Worm (Caenorhabditis elegans) whole organism, L3 larva: ENCODE results near the gene srh-195.
A peak's percentile ranks its signal among the peaks of the same experiment; 100 is the strongest.

Experiments
- R02D3.7 ChIP-seq: fragments of 150-350 bp; optimal IDR thresholded peaks from 2 replicates; lab custom pipeline; 2014; ENCODE audit warnings: missing biosample characterization, missing genetic modification characterization
- aly-2 ChIP-seq: fragments of 150-350 bp; optimal IDR thresholded peaks from 2 replicates; lab custom pipeline; 2014; ENCODE audit warnings: missing biosample characterization, missing genetic modification characterization
- ama-1 ChIP-seq: fragments of 150-350 bp; optimal IDR thresholded peaks from 2 replicates; lab custom pipeline; 2018
- ceh-16 ChIP-seq: sonication (generic microtip); optimal IDR thresholded peaks from 2 replicates; lab custom pipeline; 2017; ENCODE audit warnings: missing biosample characterization, missing genetic modification characterization
- ceh-82 ChIP-seq: fragments of 150-350 bp; optimal IDR thresholded peaks from 2 replicates; lab custom pipeline; 2014; ENCODE audit warnings: missing biosample characterization, missing genetic modification characterization
- daf-12 ChIP-seq: fragments of 150-350 bp; optimal IDR thresholded peaks from 2 replicates; lab custom pipeline; 2014; ENCODE audit warnings: missing biosample characterization, missing genetic modification reagents, missing genetic modification characterization
- egl-27 ChIP-seq: sonication (generic microtip); optimal IDR thresholded peaks from 4 replicates; lab custom pipeline; 2017; ENCODE audit warnings: missing biosample characterization, missing genetic modification reagents, missing genetic modification characterization
- elt-1 ChIP-seq: fragments of 150-350 bp; optimal IDR thresholded peaks from 2 replicates; lab custom pipeline; 2014; ENCODE audit warnings: missing biosample characterization, missing genetic modification characterization
- elt-2 ChIP-seq: sonication (generic microtip); optimal IDR thresholded peaks from 2 replicates; lab custom pipeline; 2016; ENCODE audit warnings: missing genetic modification reagents, mild to moderate bottlenecking, missing genetic modification characterization, missing compliant biosample characterization
- elt-3 ChIP-seq, 3 experiments: fragments of 150-350 bp in 1 of 3; sonication (generic microtip) in 2 of 3; optimal IDR thresholded peaks; 2 replicates in 2 of 3; 4 replicates in 1 of 3; lab custom pipeline; 2014 to 2017; ENCODE audit warnings: missing biosample characterization in 3 of 3, missing genetic modification characterization in 3 of 3
- eor-1 ChIP-seq, 2 experiments: fragments of 150-350 bp; optimal IDR thresholded peaks; 2 replicates each; lab custom pipeline; 2014 to 2018; ENCODE audit warnings: missing biosample characterization in 2 of 2, missing genetic modification characterization in 2 of 2
- fkh-10 ChIP-seq: sonication (generic microtip); optimal IDR thresholded peaks from 2 replicates; lab custom pipeline; 2017; ENCODE audit warnings: missing biosample characterization, missing genetic modification reagents, missing genetic modification characterization
- hmg-11 ChIP-seq: sonication (generic microtip); optimal IDR thresholded peaks from 2 replicates; lab custom pipeline; 2016; ENCODE audit warnings: missing genetic modification characterization, missing compliant biosample characterization
- lin-15B ChIP-seq: fragments of 150-350 bp; optimal IDR thresholded peaks from 2 replicates; lab custom pipeline; 2014; ENCODE audit warnings: missing biosample characterization, missing genetic modification characterization
- lsy-12 ChIP-seq: sonication (generic microtip); optimal IDR thresholded peaks from 2 replicates; lab custom pipeline; 2016; ENCODE audit warnings: mild to moderate bottlenecking, missing genetic modification characterization, missing compliant biosample characterization
- mdl-1 ChIP-seq: fragments of 150-350 bp; optimal IDR thresholded peaks from 2 replicates; lab custom pipeline; 2014; ENCODE audit warnings: missing biosample characterization, missing genetic modification characterization
- nfya-1 ChIP-seq: sonication (generic microtip); optimal IDR thresholded peaks from 2 replicates; lab custom pipeline; 2017; ENCODE audit warnings: missing genetic modification characterization, mild to moderate bottlenecking, missing compliant biosample characterization, antibody characterized with exemption, moderate library complexity; ENCODE audit not compliant: insufficient read depth
- nhr-12 ChIP-seq: fragments of 150-350 bp; optimal IDR thresholded peaks from 2 replicates; lab custom pipeline; 2014; ENCODE audit warnings: missing biosample characterization, missing genetic modification characterization
- nhr-23 ChIP-seq: fragments of 150-350 bp; optimal IDR thresholded peaks from 2 replicates; lab custom pipeline; 2014; ENCODE audit warnings: missing biosample characterization, missing genetic modification reagents, missing genetic modification characterization
- nhr-237 ChIP-seq: fragments of 150-350 bp; optimal IDR thresholded peaks from 2 replicates; lab custom pipeline; 2014; ENCODE audit warnings: missing biosample characterization, missing genetic modification characterization
- nhr-25 ChIP-seq: sonication (generic microtip); optimal IDR thresholded peaks from 2 replicates; lab custom pipeline; 2017; ENCODE audit warnings: missing biosample characterization, missing genetic modification characterization
- nhr-28 ChIP-seq: fragments of 150-350 bp; optimal IDR thresholded peaks from 2 replicates; lab custom pipeline; 2014; ENCODE audit warnings: missing biosample characterization, missing genetic modification characterization
- nhr-43 ChIP-seq: sonication (generic microtip); optimal IDR thresholded peaks from 2 replicates; lab custom pipeline; 2016; ENCODE audit warnings: mild to moderate bottlenecking, missing genetic modification characterization, missing compliant biosample characterization; ENCODE audit not compliant: poor library complexity, severe bottlenecking
- nhr-67 ChIP-seq: fragments of 150-350 bp; optimal IDR thresholded peaks from 2 replicates; lab custom pipeline; 2014; ENCODE audit warnings: missing biosample characterization, missing genetic modification characterization
- nhr-76 ChIP-seq: fragments of 150-350 bp; sonication (generic microtip); optimal IDR thresholded peaks from 5 replicates; lab custom pipeline; 2014; ENCODE audit warnings: missing biosample characterization, missing genetic modification characterization
- nhr-77 ChIP-seq: fragments of 150-350 bp; optimal IDR thresholded peaks from 2 replicates; lab custom pipeline; 2014; ENCODE audit warnings: missing biosample characterization, missing genetic modification characterization
- pha-4 ChIP-seq: fragments of 150-350 bp; optimal IDR thresholded peaks from 2 replicates; lab custom pipeline; 2014; ENCODE audit warnings: missing biosample characterization, missing genetic modification reagents, missing genetic modification characterization
- pqm-1 ChIP-seq: fragments of 150-350 bp; optimal IDR thresholded peaks from 2 replicates; lab custom pipeline; 2017; ENCODE audit warnings: missing biosample characterization, missing genetic modification characterization, inconsistent platforms
- sea-2 ChIP-seq: fragments of 150-350 bp; sonication (generic microtip); optimal IDR thresholded peaks from 4 replicates; lab custom pipeline; 2014; ENCODE audit warnings: missing biosample characterization, missing genetic modification reagents, missing genetic modification characterization
- skn-1 ChIP-seq: fragments of 150-350 bp; optimal IDR thresholded peaks from 2 replicates; lab custom pipeline; 2014; ENCODE audit warnings: missing biosample characterization, missing genetic modification characterization
- snpc-4 ChIP-seq: fragments of 150-350 bp; optimal IDR thresholded peaks from 2 replicates; lab custom pipeline; 2014; ENCODE audit warnings: missing biosample characterization, missing genetic modification characterization
- tbx-2 ChIP-seq: sonication (generic microtip); optimal IDR thresholded peaks from 2 replicates; lab custom pipeline; 2016; ENCODE audit warnings: mild to moderate bottlenecking, missing genetic modification characterization, missing compliant biosample characterization
- unc-39 ChIP-seq: sonication (generic microtip); optimal IDR thresholded peaks from 4 replicates; lab custom pipeline; 2017; ENCODE audit warnings: missing biosample characterization, missing genetic modification characterization
- zag-1 ChIP-seq: fragments of 150-350 bp; optimal IDR thresholded peaks from 2 replicates; lab custom pipeline; 2014; ENCODE audit warnings: missing biosample characterization, missing genetic modification characterization
- ztf-11 ChIP-seq: fragments of 150-350 bp; optimal IDR thresholded peaks from 2 replicates; lab custom pipeline; 2014; ENCODE audit warnings: missing biosample characterization, missing genetic modification characterization

Gene srh-195

DNA sequence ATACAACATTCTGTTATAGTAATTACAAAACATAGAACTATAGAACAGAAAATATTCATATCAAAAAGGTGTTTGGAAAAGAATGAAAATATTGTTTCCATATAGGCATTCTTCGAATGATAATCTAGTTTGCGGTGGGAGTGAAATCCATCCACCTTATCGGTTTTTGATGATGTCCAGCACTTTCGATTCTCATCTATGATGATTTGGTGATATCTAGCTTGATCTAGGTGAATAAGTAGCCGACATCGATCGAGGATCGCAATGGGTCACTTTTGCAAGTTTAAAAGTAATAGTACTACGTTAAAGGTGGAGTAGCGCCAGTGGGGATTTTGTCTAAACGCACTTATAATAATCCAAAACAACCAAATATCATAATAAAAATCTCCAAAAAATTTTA is 3.7 kb downstream of the srh-195 start, which contains the start of gene R52.6:
R52.6 (minus strand) TSS at position 101 of the 400 bp plus-strand sequence.
- TF ChIP-seq pha-4 (tag; lab: Kevin White, UChicago) (no peak), nfya-1 (no peak), sea-2 (GFP tag; lab: Kevin White, UChicago) (no peak), ama-1 (no peak), snpc-4 (no peak), nhr-23 (no peak), zag-1 (tag; lab: Kevin White, UChicago) (no peak), R02D3.7 (tag; lab: Kevin White, UChicago) (no peak), lin-15B (tag; lab: Kevin White, UChicago) (no peak), ztf-11 (tag; lab: Kevin White, UChicago) (no peak), nhr-25 (tag; lab: Kevin White, UChicago) (no peak)

- TF ChIP-seq daf-12 (no peak), ceh-16 (tag; lab: Kevin White, UChicago) (no peak), nhr-77 (tag; lab: Kevin White, UChicago) (no peak), nhr-25 (tag; lab: Kevin White, UChicago) (no peak), mdl-1 (no peak), zag-1 (tag; lab: Kevin White, UChicago) (no peak), elt-1 (tag; lab: Kevin White, UChicago) (no peak), nhr-28 (tag; lab: Kevin White, UChicago) (no peak), hmg-11 (no peak), nhr-237 (tag; lab: Kevin White, UChicago) (no peak), nhr-76 (tag; lab: Kevin White, UChicago) (no peak), nhr-43 (tag; lab: Kevin White, UChicago) (no peak), ztf-11 (tag; lab: Kevin White, UChicago) (no peak)
Measured at ce11 chrII:2109943-2110342, 6.8 kb downstream of the srh-195 start, which contains the start of gene R52.5. Gene R52.5, minus strand, starts transcription at chrII:2110043.

DNA sequence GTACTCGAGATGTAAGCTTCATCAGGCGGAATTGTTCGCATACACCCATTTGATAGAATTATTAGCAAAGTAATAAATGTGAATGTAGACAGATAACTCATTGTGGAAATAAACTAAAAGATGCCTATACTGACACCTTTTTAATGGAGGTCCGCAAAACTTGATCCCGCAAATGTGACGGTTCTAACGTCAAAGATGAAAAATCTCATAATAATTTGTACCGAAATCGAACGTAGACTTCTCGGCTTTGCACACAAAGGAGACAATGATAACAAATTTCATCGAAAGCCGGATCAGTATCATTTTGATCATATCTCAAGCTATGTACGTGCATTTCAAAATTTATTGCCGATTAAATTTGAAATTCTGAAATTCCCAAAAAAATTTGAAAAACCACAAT is 8.4 kb downstream of the srh-195 start, which contains the start of gene R52.4:
R52.4 (minus strand) TSS at position 101 of the 400 bp plus-strand sequence.
- TF ChIP-seq lsy-12, result no peak
- TF ChIP-seq tbx-2, result no peak
- no peak for TF ChIP-seq egl-27 (tag; lab: Kevin White, UChicago)
- TF ChIP-seq nhr-67 (tag; lab: Kevin White, UChicago), result no peak
- TF ChIP-seq R02D3.7 (tag; lab: Kevin White, UChicago), result no peak
- TF ChIP-seq elt-3 (tag; optimal IDR thresholded peaks at IDR 0.05; lab: Kevin White, UChicago), result no peak

DNA sequence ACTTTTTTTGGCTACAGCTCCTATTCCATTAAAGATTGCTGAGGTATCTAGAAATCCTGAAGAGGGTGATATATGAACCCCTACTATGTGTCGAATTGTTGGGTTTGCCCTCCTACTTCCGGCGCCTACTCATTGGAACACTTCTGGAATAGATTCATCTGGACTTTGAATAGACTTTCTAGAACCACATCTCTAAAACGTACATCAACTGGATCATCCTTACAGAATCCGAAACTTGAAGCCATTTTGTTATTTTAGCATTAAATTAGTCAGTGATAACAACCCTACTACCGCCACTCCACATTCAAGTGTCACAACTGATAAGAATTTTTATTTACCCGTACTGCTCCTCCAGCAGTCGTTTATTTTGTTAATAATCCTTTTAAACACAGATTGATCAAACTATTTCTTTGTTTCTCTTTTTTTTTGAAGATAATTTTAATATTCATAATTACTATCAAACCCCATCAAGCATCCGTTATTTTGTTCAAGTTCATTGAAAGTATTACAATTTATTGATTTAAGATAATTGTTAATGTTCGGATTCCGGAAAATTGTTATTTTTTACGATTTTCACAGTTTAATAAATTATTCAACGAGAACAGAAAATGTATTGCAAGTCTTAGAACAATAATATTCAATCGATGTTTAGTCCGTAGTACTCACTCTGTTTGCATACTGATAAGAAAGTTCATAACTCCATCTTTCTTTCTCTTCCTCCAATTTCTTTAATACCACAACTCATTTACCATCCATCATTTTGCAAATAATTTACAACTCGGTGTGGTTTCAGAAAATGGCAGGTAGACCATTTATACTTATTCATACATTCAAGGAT is 17.3 kb downstream of the srh-195 start, which contains the start of gene math-42:
math-42 (plus strand) TSS at position 788 of the 838 bp plus-strand sequence.
- no peak for TF ChIP-seq lsy-12
- peak; percentile 60 for TF ChIP-seq elt-2 (tag; lab: Kevin White, UChicago)

DNA sequence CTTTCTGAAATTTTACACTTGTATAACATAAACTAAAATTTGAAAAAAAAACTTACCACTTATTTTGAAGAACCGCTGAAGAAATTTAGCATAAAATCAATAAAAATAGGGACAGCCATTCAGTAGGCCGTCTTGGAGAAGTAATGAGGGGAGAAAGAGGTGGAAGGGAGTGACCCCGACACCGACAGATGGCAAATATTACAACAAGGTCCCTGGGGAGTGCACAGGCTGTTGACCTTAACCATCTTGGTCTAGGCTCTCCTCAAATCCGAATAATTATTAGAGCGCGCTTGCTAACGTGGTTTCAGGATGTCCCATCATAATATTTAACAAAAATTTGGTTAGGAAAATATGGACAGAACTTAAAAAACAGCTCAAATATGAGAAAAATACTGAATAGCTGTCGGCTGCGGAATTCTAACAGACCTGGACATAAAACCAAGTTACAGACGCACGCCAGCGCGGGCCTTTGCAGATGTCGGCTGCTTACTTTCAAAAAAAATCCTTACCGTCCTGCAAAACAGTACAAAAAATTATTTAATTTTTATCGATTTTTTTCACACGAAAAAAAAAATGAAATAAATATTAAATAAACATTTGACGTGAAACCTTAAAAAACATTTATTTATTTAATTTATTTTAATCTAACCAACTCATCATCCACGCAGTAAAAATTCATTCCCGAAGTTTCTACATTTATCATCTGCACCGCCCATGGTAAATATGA is 21.6 kb downstream of the srh-195 start, which contains the start of gene T16A1.2:
T16A1.2 (plus strand) TSS at position 677 of the 727 bp plus-strand sequence.
- TF ChIP-seq nhr-237 (tag; lab: Kevin White, UChicago) (no peak), skn-1 (no peak), ceh-16 (tag; lab: Kevin White, UChicago) (no peak), daf-12 (no peak), fkh-10 (GFP tag; lab: Kevin White, UChicago) (no peak), R02D3.7 (tag; lab: Kevin White, UChicago) (no peak), nhr-77 (tag; lab: Kevin White, UChicago) (no peak), aly-2 (no peak), elt-1 (tag; lab: Kevin White, UChicago) (no peak), eor-1 (tag; optimal IDR thresholded peaks at IDR 0.05; lab: Kevin White, UChicago) (no peak), mdl-1 (no peak), nhr-12 (no peak), nhr-67 (tag; lab: Kevin White, UChicago) (no peak), nhr-28 (tag; lab: Kevin White, UChicago) (no peak), nfya-1 (no peak), pqm-1 (tag; lab: Kevin White, UChicago) (no peak), snpc-4 (no peak), unc-39 (tag; lab: Kevin White, UChicago) (no peak), ceh-82 (tag; lab: Kevin White, UChicago) (no peak)
- TF ChIP-seq, all 47 proteins: peak for 0
